Worm (Caenorhabditis elegans): ENCODE measurements around the gene sams-4.

ce11 chrIV:5886605-5887004, 40.4 kb upstream of the sams-4 start:
- no peak for TF ChIP-seq ceh-9 (tag; optimal IDR thresholded peaks at IDR 0.05)
- TF ChIP-seq ceh-14 (tag; optimal IDR thresholded peaks at IDR 0.05) = no peak
- TF ChIP-seq unc-55 (GFP tag; optimal IDR thresholded peaks at IDR 0.05) = no peak
- no peak for TF ChIP-seq ets-4 (tag; optimal IDR thresholded peaks at IDR 0.05)
- TF ChIP-seq pha-4 (tag; optimal IDR thresholded peaks at IDR 0.05) = no peak
- no peak for TF ChIP-seq mec-3 (tag; optimal IDR thresholded peaks at IDR 0.05; ENCODE audit: borderline replicate concordance)
- no peak for TF ChIP-seq ztf-16 (tag; optimal IDR thresholded peaks at IDR 0.05)
- no peak for TF ChIP-seq dve-1 (tag; optimal IDR thresholded peaks at IDR 0.05)
- TF ChIP-seq ceh-31 (tag; optimal IDR thresholded peaks at IDR 0.05) = no peak
- no peak for TF ChIP-seq tbx-2 (tag; optimal IDR thresholded peaks at IDR 0.05)
- TF ChIP-seq pqm-1 (tag; optimal IDR thresholded peaks at IDR 0.05) = no peak
- TF ChIP-seq ceh-34 (tag; optimal IDR thresholded peaks at IDR 0.05) = no peak

Data from whole organism, late embryonic.